Comparison of ENCODE assay signal across 3 worm cellular contexts in the genomic region with DNA sequence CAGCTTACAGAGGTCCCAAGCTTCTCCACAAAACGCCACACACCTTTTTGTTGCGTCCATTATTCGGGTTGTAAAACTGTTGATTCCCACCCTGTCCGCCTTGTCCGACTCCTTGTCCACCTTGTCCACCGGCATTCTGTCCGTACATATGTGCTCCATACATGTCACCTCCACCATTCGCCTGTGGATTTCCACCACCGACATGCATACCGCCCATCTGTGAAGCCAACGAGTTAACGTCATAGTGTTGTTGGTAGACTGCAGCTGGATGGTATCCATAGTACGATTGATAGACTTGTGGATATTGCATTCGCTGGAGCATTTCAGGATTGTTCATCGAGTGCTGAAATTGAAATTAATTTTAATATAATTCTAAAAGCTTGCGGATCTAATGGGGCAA.
TF ChIP-seq lines count a peak whose summit lies in the region.

No protein-coding gene starts in this region.

TF ChIP-seq in whole organism, L4 larva, 104 proteins besides CTCF, POLR2A, EP300 and RAD21:
- TF ChIP-seq nhr-42 (GFP tag; IDR thresholded peaks at IDR 0.05; lab: Robert Waterston, UW) (no peak), aha-1 (tag; lab: Kevin White, UChicago) (peak; percentile 58), dmd-9 (GFP tag; IDR thresholded peaks at IDR 0.05; lab: Robert Waterston, UW) (no peak), daf-19 (GFP tag; conservative IDR thresholded peaks at IDR 0.05; lab: Robert Waterston, UW) (no peak), nhr-111 (GFP tag; optimal IDR thresholded peaks at IDR 0.05; lab: Kevin White, UChicago) (no peak), lin-13 (GFP tag; optimal IDR thresholded peaks at IDR 0.05; lab: Kevin White, UChicago) (no peak), mes-2 (tag; optimal IDR thresholded peaks at IDR 0.05; lab: Kevin White, UChicago; ENCODE audit: poor library complexity, severe bottlenecking) (peak; percentile 6), ctbp-1 (GFP tag; IDR thresholded peaks at IDR 0.05; lab: Robert Waterston, UW) (no peak), unc-62 (GFP tag; optimal IDR thresholded peaks at IDR 0.05 in 1 of 2; lab: Kevin White, UChicago) (peak in 1 of 2 experiments; percentile 53), unc-62 (tag; optimal IDR thresholded peaks at IDR 0.05; lab: Kevin White, UChicago) (no peak), mdt-29 (GFP tag; IDR thresholded peaks at IDR 0.05; lab: Robert Waterston, UW) (no peak)

TF ChIP-seq in whole organism, early embryonic, 17 proteins besides CTCF, POLR2A, EP300 and RAD21:
- TF ChIP-seq ama-1 (optimal IDR thresholded peaks at IDR 0.05; lab: Kevin White, UChicago) (peak; percentile 11), hnd-1 (tag; optimal IDR thresholded peaks at IDR 0.05; lab: Kevin White, UChicago) (no peak)

TF ChIP-seq in whole organism, mixed stage, embryonic, 35 proteins besides CTCF, POLR2A, EP300 and RAD21:
- no peak for TF ChIP-seq lin-32 (GFP tag; optimal IDR thresholded peaks at IDR 0.05; lab: Kevin White, UChicago)
- TF ChIP-seq M03D4.4 (tag; optimal IDR thresholded peaks at IDR 0.05; lab: Kevin White, UChicago), result peak; percentile 44
- no peak for TF ChIP-seq sptf-1 (tag; optimal IDR thresholded peaks at IDR 0.05; lab: Kevin White, UChicago)
